Fruit fly (Drosophila melanogaster): ENCODE data around the gene ed.

dm6 chr2L:4003780-4004179 is 27.4 kb upstream of the ed start, which contains the start of gene CG34176:
- no peak for TF ChIP-seq pho (GFP tag; optimal IDR thresholded peaks at IDR 0.05)
- no peak for TF ChIP-seq slou (GFP tag; optimal IDR thresholded peaks at IDR 0.05)
- no peak for TF ChIP-seq CG13424 (tag; optimal IDR thresholded peaks at IDR 0.05)
- no peak for TF ChIP-seq CG3847 (GFP tag; IDR thresholded peaks at IDR 0.05)
- TF ChIP-seq pita (GFP tag; optimal IDR thresholded peaks at IDR 0.05): no peak
- TF ChIP-seq CG14710 (tag; optimal IDR thresholded peaks at IDR 0.05): no peak
- no peak for TF ChIP-seq Xbp1 (GFP tag; optimal IDR thresholded peaks at IDR 0.05)
- TF ChIP-seq exex (tag; optimal IDR thresholded peaks at IDR 0.05): no peak
- no peak for TF ChIP-seq dm (GFP tag; optimal IDR thresholded peaks at IDR 0.05)
- no peak for TF ChIP-seq Chrac-16 (GFP tag; optimal IDR thresholded peaks at IDR 0.05)
- TF ChIP-seq Opbp (GFP tag; IDR thresholded peaks at IDR 0.05; ENCODE audit: partially characterized antibody): no peak
- TF ChIP-seq psq (GFP tag; optimal IDR thresholded peaks at IDR 0.05): no peak
